Worm (Caenorhabditis elegans) whole organism, L3 larva: ENCODE measurements around the gene F58H1.3.

Source experiments
- ama-1 ChIP-seq: fragments of 150-350 bp; optimal IDR thresholded peaks from 2 replicates; lab custom pipeline; 2018
- ceh-82 ChIP-seq: fragments of 150-350 bp; optimal IDR thresholded peaks from 2 replicates; lab custom pipeline; 2014; ENCODE audit warnings: missing biosample characterization, missing genetic modification characterization
- lin-39 ChIP-seq: fragments of 150-350 bp; optimal IDR thresholded peaks from 2 replicates; lab custom pipeline; 2018; ENCODE audit warnings: missing biosample characterization, missing genetic modification reagents, missing genetic modification characterization
- mml-1 ChIP-seq: fragments of 150-350 bp; sonication (generic microtip); optimal IDR thresholded peaks from 3 replicates; lab custom pipeline; 2014; ENCODE audit warnings: missing biosample characterization, missing genetic modification characterization

DNA sequence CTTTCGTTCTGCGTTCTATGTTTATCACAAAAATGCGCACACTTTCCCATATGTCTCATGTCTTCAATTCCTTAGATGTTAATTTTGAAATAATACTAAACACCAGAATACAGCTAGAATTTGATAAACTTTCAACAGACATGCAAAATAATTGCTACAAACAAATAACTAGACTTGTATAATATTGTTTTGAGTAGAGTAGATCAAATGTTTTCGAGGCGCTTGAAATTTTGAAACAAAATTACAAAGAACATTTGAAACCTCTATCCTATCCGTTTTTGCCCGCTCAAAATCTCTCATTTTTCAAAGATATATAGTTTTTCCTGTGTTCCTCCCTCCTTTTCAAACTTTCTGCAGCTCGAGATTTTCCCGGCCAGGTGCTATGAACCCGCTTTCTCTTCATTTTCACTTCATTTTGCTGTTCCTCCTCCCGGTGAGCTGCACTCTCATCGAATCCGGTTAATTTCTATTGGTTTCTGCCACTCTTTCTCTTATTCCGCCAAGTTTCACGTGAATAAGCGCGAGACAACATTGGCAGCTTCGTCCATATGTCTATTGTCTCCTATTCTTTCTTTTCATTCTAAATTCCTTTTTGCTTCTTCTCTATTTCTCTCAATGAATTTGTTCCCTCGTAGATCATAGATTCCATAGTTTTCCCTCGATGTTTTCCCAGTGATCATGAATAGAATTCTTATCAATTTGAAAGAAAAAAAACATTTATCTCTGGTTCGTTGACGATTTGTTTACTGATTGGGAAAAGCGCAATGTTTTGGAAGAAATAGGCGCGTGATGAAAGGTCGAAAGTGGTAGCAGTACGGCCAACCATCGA lies 11.9 kb upstream of the F58H1.3 start:
- no peak for TF ChIP-seq lin-39 (tag; lab: Kevin White, UChicago)
- TF ChIP-seq ama-1 (lab: Kevin White, UChicago): peak; percentile 61
- TF ChIP-seq ceh-82 (tag; lab: Kevin White, UChicago): no peak
- peak; percentile 63 for TF ChIP-seq mml-1 (tag; lab: Kevin White, UChicago)
